Fruit fly (Drosophila melanogaster) whole organism, embryonic: Measurements from ENCODE around the gene CG12783.

Experiments used
- CG12299 ChIP-seq: fragments of 200-800 bp; sonication (Bioruptor generic); optimal IDR thresholded peaks from 2 replicates; lab custom pipeline; 2018; ENCODE audit warnings: missing biosample characterization, mild to moderate bottlenecking, missing genetic modification characterization
- CG13775 ChIP-seq: fragments of 200-800 bp; sonication (Bioruptor generic); optimal IDR thresholded peaks from 3 replicates; lab custom pipeline; 2017; ENCODE audit warnings: missing biosample characterization, mild to moderate bottlenecking, missing genetic modification characterization
- CG1529 ChIP-seq: fragments of 200-800 bp; sonication (Bioruptor generic); optimal IDR thresholded peaks from 3 replicates; lab custom pipeline; 2018; ENCODE audit warnings: missing biosample characterization, missing genetic modification characterization
- CG15479 ChIP-seq: fragments of 200-800 bp; sonication (Bioruptor generic); optimal IDR thresholded peaks from 3 replicates; lab custom pipeline; 2019; ENCODE audit warnings: missing biosample characterization, mild to moderate bottlenecking, missing genetic modification characterization, moderate library complexity
- CG30403 ChIP-seq: fragments of 200-800 bp; sonication (Bioruptor generic); optimal IDR thresholded peaks from 3 replicates; lab custom pipeline; 2016; ENCODE audit warnings: missing biosample characterization, missing genetic modification characterization
- CG32767 ChIP-seq: fragments of 200-800 bp; sonication (Bioruptor generic); IDR thresholded peaks from 2 replicates; pipeline ENCODE4 v1.3.6; 2022; ENCODE audit warnings: missing biosample characterization, missing genetic modification characterization
- CG34224 ChIP-seq: fragments of 200-800 bp; sonication (Bioruptor generic); IDR thresholded peaks from 3 replicates; pipeline ENCODE4 v1.3.6; 2022; ENCODE audit warnings: missing biosample characterization, missing genetic modification characterization; ENCODE audit not compliant: partially characterized antibody
- CG4328 ChIP-seq: fragments of 200-800 bp; sonication (Bioruptor generic); optimal IDR thresholded peaks from 3 replicates; lab custom pipeline; 2017; ENCODE audit warnings: missing biosample characterization, missing genetic modification reagents, missing genetic modification characterization
- CG43689 ChIP-seq: fragments of 200-800 bp; sonication (Bioruptor generic); IDR thresholded peaks from 2 replicates; pipeline ENCODE4 v1.3.6; 2022; ENCODE audit warnings: missing biosample characterization, missing genetic modification characterization
- CG6654 ChIP-seq: fragments of 200-800 bp; sonication (Bioruptor generic); optimal IDR thresholded peaks from 2 replicates; lab custom pipeline; 2017; ENCODE audit warnings: missing biosample characterization, mild to moderate bottlenecking, missing genetic modification characterization
- CG6683 ChIP-seq: fragments of 200-800 bp; sonication (Bioruptor generic); optimal IDR thresholded peaks from 2 replicates; lab custom pipeline; 2017; ENCODE audit warnings: missing biosample characterization, mild to moderate bottlenecking, missing genetic modification characterization, missing genetic modification reagents
- CG6813 ChIP-seq: fragments of 200-800 bp; sonication (Bioruptor generic); optimal IDR thresholded peaks from 2 replicates; lab custom pipeline; 2017; ENCODE audit warnings: missing biosample characterization, missing genetic modification characterization, mild to moderate bottlenecking, moderate library complexity, missing genetic modification reagents
- CG8290 ChIP-seq, 3 experiments: fragments of 200-800 bp; sonication (Bioruptor generic); optimal IDR thresholded peaks; 2 replicates each; lab custom pipeline; 2016 to 2019; ENCODE audit warnings: missing biosample characterization in 3 of 3, missing genetic modification characterization in 3 of 3, mild to moderate bottlenecking in 2 of 3, moderate library complexity in 1 of 3
- CG9727 ChIP-seq: fragments of 200-800 bp; sonication (Bioruptor generic); optimal IDR thresholded peaks from 3 replicates; lab custom pipeline; 2017; ENCODE audit warnings: missing biosample characterization, mild to moderate bottlenecking, missing genetic modification characterization
- CHES-1-like ChIP-seq: fragments of 200-800 bp; sonication (Bioruptor generic); optimal IDR thresholded peaks from 2 replicates; lab custom pipeline; 2016; ENCODE audit warnings: missing biosample characterization, missing genetic modification characterization
- CTCF ChIP-seq: fragments of 200-800 bp; sonication (Bioruptor generic); optimal IDR thresholded peaks from 2 replicates; lab custom pipeline; 2017; ENCODE audit warnings: missing biosample characterization, mild to moderate bottlenecking, missing genetic modification characterization, moderate library complexity
- D19A ChIP-seq: fragments of 200-800 bp; optimal IDR thresholded peaks from 3 replicates; lab custom pipeline; 2019; ENCODE audit warnings: missing biosample characterization, mild to moderate bottlenecking, missing genetic modification characterization, moderate library complexity
- Dbx ChIP-seq: fragments of 200-800 bp; sonication (Bioruptor generic); IDR thresholded peaks from 3 replicates; pipeline ENCODE4 v1.3.6; 2022; ENCODE audit warnings: missing biosample characterization, missing genetic modification characterization
- Dll ChIP-seq: fragments of 200-800 bp; sonication (Bioruptor generic); IDR thresholded peaks from 4 replicates; pipeline ENCODE4 v1.3.6; 2022; ENCODE audit warnings: missing biosample characterization, missing genetic modification characterization; ENCODE audit not compliant: partially characterized antibody
- Dp ChIP-seq: fragments of 200-800 bp; sonication (Bioruptor generic); optimal IDR thresholded peaks from 2 replicates; lab custom pipeline; 2018; ENCODE audit warnings: missing biosample characterization, mild to moderate bottlenecking, missing genetic modification characterization, moderate library complexity
- Drgx ChIP-seq: fragments of 200-800 bp; sonication (Bioruptor generic); IDR thresholded peaks from 2 replicates; pipeline ENCODE4 v1.3.6; 2022; ENCODE audit warnings: missing biosample characterization, missing genetic modification characterization
- HLH3B ChIP-seq: fragments of 200-800 bp; sonication (Bioruptor generic); IDR thresholded peaks from 2 replicates; pipeline ENCODE4 v1.3.6; 2022; ENCODE audit warnings: missing biosample characterization, missing genetic modification characterization
- HmgZ ChIP-seq: fragments of 200-800 bp; sonication (Bioruptor generic); optimal IDR thresholded peaks from 2 replicates; lab custom pipeline; 2018; ENCODE audit warnings: missing biosample characterization, mild to moderate bottlenecking, missing genetic modification characterization
- Hmr ChIP-seq: fragments of 200-800 bp; sonication (Bioruptor generic); optimal IDR thresholded peaks from 3 replicates; lab custom pipeline; 2017; ENCODE audit warnings: mild to moderate bottlenecking, missing biosample characterization, missing genetic modification reagents, missing genetic modification characterization
- Neu2 ChIP-seq: fragments of 200-800 bp; sonication (Bioruptor generic); optimal IDR thresholded peaks from 3 replicates; lab custom pipeline; 2016; ENCODE audit warnings: missing biosample characterization, missing genetic modification characterization, borderline replicate concordance
- Ptx1 ChIP-seq: fragments of 200-800 bp; sonication (Bioruptor generic); IDR thresholded peaks from 2 replicates; pipeline ENCODE4 v1.3.6; 2022; ENCODE audit warnings: missing biosample characterization, missing genetic modification characterization
- Side ChIP-seq: fragments of 200-800 bp; sonication (Bioruptor generic); optimal IDR thresholded peaks from 2 replicates; lab custom pipeline; 2016; ENCODE audit warnings: missing biosample characterization, missing genetic modification characterization
- Sin3A ChIP-seq: fragments of >200 bp; optimal IDR thresholded peaks from 2 replicates; lab custom pipeline; 2018
- Stat92E ChIP-seq, 3 experiments: fragments of >200 bp in 2 of 3; fragments of 200-800 bp in 1 of 3; sonication (Bioruptor generic) in 1 of 3; optimal IDR thresholded peaks; 2 replicates each; lab custom pipeline; 2017 to 2019; ENCODE audit warnings: missing biosample characterization in 3 of 3, missing genetic modification characterization in 3 of 3, mild to moderate bottlenecking in 1 of 3, moderate library complexity in 1 of 3
- Xbp1 ChIP-seq: fragments of 200-800 bp; sonication (Bioruptor generic); optimal IDR thresholded peaks from 3 replicates; lab custom pipeline; 2016; ENCODE audit warnings: missing biosample characterization, mild to moderate bottlenecking, missing genetic modification characterization
- ara ChIP-seq: fragments of 200-800 bp; sonication (Bioruptor generic); IDR thresholded peaks from 2 replicates; pipeline ENCODE4 v1.3.6; 2022; ENCODE audit warnings: missing biosample characterization, missing genetic modification characterization
- bowl ChIP-seq: fragments of 200-800 bp; sonication (Bioruptor generic); IDR thresholded peaks from 2 replicates; pipeline ENCODE4 v1.3.6; 2022; ENCODE audit warnings: missing biosample characterization, missing genetic modification characterization
- cad ChIP-seq: fragments of >200 bp; optimal IDR thresholded peaks from 2 replicates; lab custom pipeline; 2017; ENCODE audit warnings: missing biosample characterization, missing genetic modification characterization
- chinmo ChIP-seq: fragments of 200-800 bp; sonication (Bioruptor generic); IDR thresholded peaks from 4 replicates; pipeline ENCODE4 v1.3.6; 2022; ENCODE audit warnings: missing biosample characterization, missing genetic modification characterization; ENCODE audit not compliant: partially characterized antibody
- crp ChIP-seq, 2 experiments: fragments of 200-800 bp; sonication (Bioruptor generic); optimal IDR thresholded peaks; 2 replicates in 1 of 2; 3 replicates in 1 of 2; lab custom pipeline; 2017; ENCODE audit warnings: missing biosample characterization in 2 of 2, missing genetic modification characterization in 2 of 2, mild to moderate bottlenecking in 1 of 2, moderate library complexity in 1 of 2
- ewg ChIP-seq: fragments of 200-800 bp; sonication (Bioruptor generic); optimal IDR thresholded peaks from 3 replicates; lab custom pipeline; 2017; ENCODE audit warnings: mild to moderate bottlenecking, missing biosample characterization, missing genetic modification reagents, missing genetic modification characterization
- fd96Cb ChIP-seq: fragments of 200-800 bp; sonication (Bioruptor generic); optimal IDR thresholded peaks from 2 replicates; lab custom pipeline; 2018; ENCODE audit warnings: missing biosample characterization, mild to moderate bottlenecking, missing genetic modification characterization, moderate library complexity
- hb ChIP-seq: fragments of 200-800 bp; sonication (Bioruptor generic); IDR thresholded peaks from 3 replicates; pipeline ENCODE4 v1.3.6; 2022; ENCODE audit warnings: missing biosample characterization, missing genetic modification characterization; ENCODE audit not compliant: partially characterized antibody
- inv ChIP-seq: fragments of 200-800 bp; sonication (Bioruptor generic); IDR thresholded peaks from 2 replicates; pipeline ENCODE4 v1.3.6; 2022; ENCODE audit warnings: missing biosample characterization, missing genetic modification characterization; ENCODE audit not compliant: partially characterized antibody
- lilli ChIP-seq: fragments of 200-800 bp; sonication (Bioruptor generic); optimal IDR thresholded peaks from 3 replicates; lab custom pipeline; 2016; ENCODE audit warnings: missing biosample characterization, missing genetic modification characterization
- maf-S ChIP-seq: fragments of 200-800 bp; sonication (Bioruptor generic); optimal IDR thresholded peaks from 2 replicates; lab custom pipeline; 2016; ENCODE audit warnings: missing biosample characterization, missing genetic modification characterization
- mam ChIP-seq: fragments of 200-800 bp; sonication (Bioruptor generic); optimal IDR thresholded peaks from 3 replicates; lab custom pipeline; 2016; ENCODE audit warnings: missing biosample characterization, missing genetic modification characterization
- oc ChIP-seq: fragments of 200-800 bp; sonication (Bioruptor generic); optimal IDR thresholded peaks from 2 replicates; lab custom pipeline; 2018; ENCODE audit warnings: missing biosample characterization, mild to moderate bottlenecking, missing genetic modification characterization, moderate library complexity
- pzg ChIP-seq: fragments of 200-800 bp; sonication (Bioruptor generic); optimal IDR thresholded peaks from 3 replicates; lab custom pipeline; 2018; ENCODE audit warnings: missing biosample characterization, mild to moderate bottlenecking, missing genetic modification characterization, moderate library complexity
- tio ChIP-seq: fragments of 200-800 bp; sonication (Bioruptor generic); optimal IDR thresholded peaks from 2 replicates; lab custom pipeline; 2017; ENCODE audit warnings: missing biosample characterization, missing genetic modification characterization, inconsistent platforms
- tna ChIP-seq: fragments of 200-800 bp; sonication (Bioruptor generic); IDR thresholded peaks from 2 replicates; pipeline ENCODE4 v1.3.6; 2022; ENCODE audit warnings: missing biosample characterization, missing genetic modification characterization; ENCODE audit not compliant: partially characterized antibody
- trem ChIP-seq: fragments of 200-800 bp; optimal IDR thresholded peaks from 3 replicates; lab custom pipeline; 2019; ENCODE audit warnings: missing biosample characterization, mild to moderate bottlenecking, missing genetic modification characterization, moderate library complexity
- wek ChIP-seq: fragments of 200-800 bp; sonication (Bioruptor generic); optimal IDR thresholded peaks from 3 replicates; lab custom pipeline; 2018; ENCODE audit warnings: missing biosample characterization, mild to moderate bottlenecking, missing genetic modification characterization, moderate library complexity
- zen2 ChIP-seq: fragments of 200-800 bp; sonication (Bioruptor generic); IDR thresholded peaks from 3 replicates; pipeline ENCODE4 v1.3.6; 2022; ENCODE audit warnings: missing biosample characterization, missing genetic modification characterization; ENCODE audit not compliant: partially characterized antibody
- zf30C ChIP-seq: fragments of 200-800 bp; sonication (Bioruptor generic); optimal IDR thresholded peaks from 3 replicates; lab custom pipeline; 2018; ENCODE audit warnings: missing biosample characterization, mild to moderate bottlenecking, missing genetic modification characterization

CG12783 gene

DNA sequence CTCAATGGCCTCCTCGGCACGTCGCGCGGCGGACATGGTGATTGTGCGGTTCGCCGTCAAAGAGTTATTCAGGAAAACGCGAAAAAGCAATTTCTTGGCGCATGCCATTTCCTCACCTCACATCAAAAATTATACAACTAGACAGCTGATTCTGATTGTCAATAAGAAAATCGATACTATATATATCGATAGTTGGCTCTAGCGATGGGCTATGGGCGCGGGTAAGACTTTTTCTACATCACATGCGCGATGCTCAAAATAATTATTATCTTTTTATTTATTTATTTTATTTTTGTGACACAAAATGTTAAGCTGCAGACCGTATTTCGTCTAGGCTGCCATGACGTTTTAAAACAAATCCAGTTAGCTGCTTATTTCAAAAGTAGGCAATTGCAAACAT lies 1.0 kb upstream of the CG12783 start, which contains the start of gene CG10340 (continued):
- TF ChIP-seq chinmo (GFP tag; lab: Robert Waterston, UW), result 0 out of 4 replicates have a peak, but pooled peaks have one; percentile 64
- peak; percentile 31 for TF ChIP-seq lilli (GFP tag; lab: Kevin White, UChicago)
- no peak for TF ChIP-seq CG32767 (GFP tag; lab: Robert Waterston, UW)
- TF ChIP-seq CHES-1-like (GFP tag; lab: Kevin White, UChicago), result no peak
- peak; percentile 65 for TF ChIP-seq hb
- TF ChIP-seq oc (tag; lab: Kevin White, UChicago), result no peak
- no peak for TF ChIP-seq CG1529
- no peak for TF ChIP-seq Sin3A (lab: Kevin White, UChicago)
- no peak for TF ChIP-seq Side (GFP tag; lab: Kevin White, UChicago)
- TF ChIP-seq pzg, result peak; percentile 59
- no peak for TF ChIP-seq HLH3B (GFP tag; lab: Robert Waterston, UW)
- no peak for TF ChIP-seq CG8290 (GFP tag; optimal IDR thresholded peaks at IDR 0.05; lab: Kevin White, UChicago)
- TF ChIP-seq CG8290 (tag; optimal IDR thresholded peaks at IDR 0.05; lab: Kevin White, UChicago), result no peak
- no peak for TF ChIP-seq zf30C
- TF ChIP-seq fd96Cb (tag; lab: Kevin White, UChicago), result no peak
- peak; percentile 63 to 91 for TF ChIP-seq crp (GFP tag; optimal IDR thresholded peaks at IDR 0.05; lab: Kevin White, UChicago)
- TF ChIP-seq zen2 (GFP tag; lab: Robert Waterston, UW), result peak; percentile 77
- TF ChIP-seq CTCF (GFP tag; lab: Kevin White, UChicago), result peak; percentile 60
- peak; percentile 31 for TF ChIP-seq CG13775
- no peak for TF ChIP-seq Stat92E (GFP tag; optimal IDR thresholded peaks at IDR 0.05; lab: Kevin White, UChicago)
- no peak for TF ChIP-seq CG4328 (GFP tag; lab: Kevin White, UChicago)
- no peak for TF ChIP-seq CG15479 (GFP tag; lab: Kevin White, UChicago)
- TF ChIP-seq ewg (GFP tag; lab: Kevin White, UChicago), result peak; percentile 91
- TF ChIP-seq Neu2 (GFP tag; lab: Kevin White, UChicago), result no peak
- TF ChIP-seq Dp (GFP tag; lab: Kevin White, UChicago), result peak; percentile 78
- peak; percentile 84 for TF ChIP-seq CG34224
- no peak for TF ChIP-seq Hmr (GFP tag; lab: Kevin White, UChicago)
- no peak for TF ChIP-seq tio
- TF ChIP-seq HmgZ (tag; lab: Kevin White, UChicago), result peak; percentile 6
- peak; percentile 47 for TF ChIP-seq trem (tag; lab: Kevin White, UChicago)
- peak; percentile 66 for TF ChIP-seq inv
- peak; percentile 87 for TF ChIP-seq Dll (GFP tag; lab: Robert Waterston, UW)
- no peak for TF ChIP-seq CG12299 (tag; lab: Kevin White, UChicago)
- TF ChIP-seq Ptx1 (GFP tag; lab: Robert Waterston, UW), result no peak
- peak; percentile 4 for TF ChIP-seq mam (GFP tag; lab: Kevin White, UChicago)
- no peak for TF ChIP-seq wek
- no peak for TF ChIP-seq CG6654
- peak; percentile 9 for TF ChIP-seq CG30403 (GFP tag; lab: Kevin White, UChicago)
- no peak for TF ChIP-seq CG6813 (GFP tag; lab: Kevin White, UChicago)
- no peak for TF ChIP-seq Drgx (GFP tag; lab: Robert Waterston, UW)
- TF ChIP-seq Dbx, result peak; percentile 43; the same call in 1 of the 3 replicates
- TF ChIP-seq CG9727 (GFP tag; lab: Kevin White, UChicago), result no peak
- TF ChIP-seq D19A (tag; lab: Kevin White, UChicago), result no peak
- no peak for TF ChIP-seq cad (GFP tag; lab: Kevin White, UChicago)
- no peak for TF ChIP-seq ara (GFP tag; lab: Robert Waterston, UW)
- no peak for TF ChIP-seq bowl (GFP tag; lab: Robert Waterston, UW)
- peak; percentile 18; the same call in 1 of the 2 replicates for TF ChIP-seq tna (GFP tag; lab: Robert Waterston, UW)
- no peak for TF ChIP-seq CG43689 (GFP tag; lab: Robert Waterston, UW)
- TF ChIP-seq CG6683 (GFP tag; lab: Kevin White, UChicago), result no peak
- peak; percentile 18 for TF ChIP-seq Xbp1 (GFP tag; lab: Kevin White, UChicago)
- TF ChIP-seq maf-S, result no peak
